Worm (Caenorhabditis elegans) whole organism, L4/young adult: ENCODE results near the gene eak-3.

Source experiments
- W03F9.2 ChIP-seq: fragments of 150-350 bp; optimal IDR thresholded peaks from 2 replicates; lab custom pipeline; 2014; ENCODE audit warnings: missing biosample characterization, missing genetic modification characterization
- dao-5 ChIP-seq: sonication (generic microtip); optimal IDR thresholded peaks from 2 replicates; lab custom pipeline; 2016; ENCODE audit warnings: missing genotype, missing genetic modification characterization, moderate library complexity, missing compliant biosample characterization
- him-1 ChIP-seq: sonication (generic microtip); optimal IDR thresholded peaks from 2 replicates; lab custom pipeline; 2016; ENCODE audit warnings: missing genotype, missing genetic modification reagents, missing genetic modification characterization, missing compliant biosample characterization

ce11 chrIII:1173331-1173730 is 3.0 kb downstream of the eak-3 start:
- TF ChIP-seq him-1 (tag; lab: Kevin White, UChicago) (no peak), W03F9.2 (tag; lab: Kevin White, UChicago) (no peak), dao-5 (tag; lab: Kevin White, UChicago) (no peak)
